Fruit fly (Drosophila melanogaster) whole organism, embryonic: ENCODE measurements around the gene Usp1.

Source experiments
- Abd-B ChIP-seq: fragments of 200-800 bp; sonication (Bioruptor generic); optimal IDR thresholded peaks from 2 replicates; lab custom pipeline; 2018; ENCODE audit warnings: missing biosample characterization, mild to moderate bottlenecking, missing genetic modification characterization, moderate library complexity
- Adf1 ChIP-seq: fragments of 200-800 bp; sonication (Bioruptor generic); IDR thresholded peaks from 2 replicates; pipeline ENCODE4 v1.3.6; 2022; ENCODE audit warnings: missing biosample characterization, missing genetic modification characterization
- Bteb2 ChIP-seq: fragments of 200-800 bp; sonication (Bioruptor generic); optimal IDR thresholded peaks from 2 replicates; lab custom pipeline; 2016; ENCODE audit warnings: missing biosample characterization, missing genetic modification characterization
- C15 ChIP-seq: fragments of 200-800 bp; sonication (Bioruptor generic); IDR thresholded peaks from 3 replicates; pipeline ENCODE4 v1.3.6; 2022; ENCODE audit warnings: missing biosample characterization, missing genetic modification characterization
- CG10321 ChIP-seq: fragments of 200-800 bp; sonication (Bioruptor generic); IDR thresholded peaks from 2 replicates; pipeline ENCODE4 v1.3.6; 2022; ENCODE audit warnings: missing biosample characterization, missing genetic modification characterization
- CG17328 ChIP-seq: fragments of 200-800 bp; sonication (Bioruptor generic); IDR thresholded peaks from 2 replicates; pipeline ENCODE4 v1.3.6; 2022; ENCODE audit warnings: missing biosample characterization, missing genetic modification characterization
- CG17829 ChIP-seq: fragments of 200-800 bp; optimal IDR thresholded peaks from 2 replicates; lab custom pipeline; 2019; ENCODE audit warnings: missing biosample characterization, mild to moderate bottlenecking, missing genetic modification characterization, moderate library complexity
- CG18619 ChIP-seq: fragments of 200-800 bp; sonication (Bioruptor generic); optimal IDR thresholded peaks from 3 replicates; lab custom pipeline; 2017; ENCODE audit warnings: missing biosample characterization, mild to moderate bottlenecking, missing genetic modification characterization
- CG30020 ChIP-seq: fragments of 200-800 bp; optimal IDR thresholded peaks from 2 replicates; lab custom pipeline; 2019; ENCODE audit warnings: missing biosample characterization, mild to moderate bottlenecking, missing genetic modification characterization, moderate library complexity
- CG34422 ChIP-seq: fragments of 200-800 bp; sonication (Bioruptor generic); IDR thresholded peaks from 3 replicates; pipeline ENCODE4 v1.3.6; 2022; ENCODE audit warnings: missing biosample characterization, missing genetic modification characterization
- CG4424 ChIP-seq: fragments of 200-800 bp; sonication (Bioruptor generic); optimal IDR thresholded peaks from 3 replicates; lab custom pipeline; 2016; ENCODE audit warnings: missing biosample characterization, missing genetic modification characterization
- CG8089 ChIP-seq: fragments of 200-800 bp; sonication (Bioruptor generic); optimal IDR thresholded peaks from 3 replicates; lab custom pipeline; 2016; ENCODE audit warnings: missing biosample characterization, missing genetic modification characterization
- CG8765 ChIP-seq: fragments of 200-800 bp; sonication (Bioruptor generic); IDR thresholded peaks from 2 replicates; pipeline ENCODE4 v1.3.6; 2022; ENCODE audit warnings: missing biosample characterization, missing genetic modification characterization
- CG9437 ChIP-seq: fragments of 200-800 bp; sonication (Bioruptor generic); optimal IDR thresholded peaks from 2 replicates; lab custom pipeline; 2018; ENCODE audit warnings: missing biosample characterization, mild to moderate bottlenecking, missing genetic modification characterization
- Dll ChIP-seq: fragments of 200-800 bp; sonication (Bioruptor generic); IDR thresholded peaks from 4 replicates; pipeline ENCODE4 v1.3.6; 2022; ENCODE audit warnings: missing biosample characterization, missing genetic modification characterization; ENCODE audit not compliant: partially characterized antibody
- Eip74EF ChIP-seq, 2 experiments: fragments of 200-800 bp in 1 of 2; fragments of >200 bp in 1 of 2; sonication (Bioruptor generic) in 1 of 2; optimal IDR thresholded peaks; 2 replicates each; lab custom pipeline; 2017 to 2019; ENCODE audit warnings: missing biosample characterization in 2 of 2, missing genetic modification characterization in 2 of 2, mild to moderate bottlenecking in 1 of 2, moderate library complexity in 1 of 2
- Ets65A ChIP-seq: fragments of 200-800 bp; sonication (Bioruptor generic); peaks from one replicate; lab custom pipeline; 2016; ENCODE audit warnings: missing biosample characterization, missing genetic modification characterization
- HmgZ ChIP-seq: fragments of 200-800 bp; sonication (Bioruptor generic); optimal IDR thresholded peaks from 2 replicates; lab custom pipeline; 2018; ENCODE audit warnings: missing biosample characterization, mild to moderate bottlenecking, missing genetic modification characterization
- Kr ChIP-seq: fragments of 200-800 bp; sonication (Bioruptor generic); optimal IDR thresholded peaks from 2 replicates; lab custom pipeline; 2017; ENCODE audit warnings: missing biosample characterization, mild to moderate bottlenecking, missing genetic modification characterization
- MBD-R2 ChIP-seq: fragments of 200-800 bp; sonication (Bioruptor generic); IDR thresholded peaks from 2 replicates; pipeline ENCODE4 v1.3.6; 2022; ENCODE audit warnings: missing biosample characterization, missing genetic modification characterization
- MESR4 ChIP-seq: fragments of 200-800 bp; sonication (Bioruptor generic); optimal IDR thresholded peaks from 2 replicates; lab custom pipeline; 2018; ENCODE audit warnings: missing biosample characterization, mild to moderate bottlenecking, missing genetic modification characterization, moderate library complexity
- MTF-1 ChIP-seq: fragments of 200-800 bp; sonication (Bioruptor generic); optimal IDR thresholded peaks from 2 replicates; lab custom pipeline; 2018; ENCODE audit warnings: missing biosample characterization, mild to moderate bottlenecking, missing genetic modification characterization, borderline replicate concordance
- Med ChIP-seq: fragments of 200-800 bp; sonication (Bioruptor generic); peaks from one replicate; lab custom pipeline; 2016; ENCODE audit warnings: missing biosample characterization, missing genetic modification characterization, mild to moderate bottlenecking, inconsistent platforms, moderate library complexity
- Nf-YA ChIP-seq: fragments of 200-800 bp; sonication (Bioruptor generic); IDR thresholded peaks from 2 replicates; pipeline ENCODE4 v1.3.6; 2022; ENCODE audit warnings: missing biosample characterization, missing genetic modification characterization
- Pdp1 ChIP-seq, 2 experiments: fragments of 200-800 bp; sonication (Bioruptor generic); optimal IDR thresholded peaks; 3 replicates each; lab custom pipeline; 2016; ENCODE audit warnings: missing biosample characterization in 2 of 2, missing genetic modification characterization in 2 of 2, mild to moderate bottlenecking in 1 of 2, moderate library complexity in 1 of 2
- Ptx1 ChIP-seq: fragments of 200-800 bp; sonication (Bioruptor generic); IDR thresholded peaks from 2 replicates; pipeline ENCODE4 v1.3.6; 2022; ENCODE audit warnings: missing biosample characterization, missing genetic modification characterization
- Rfx ChIP-seq: fragments of 200-800 bp; sonication (Bioruptor generic); IDR thresholded peaks from 2 replicates; pipeline ENCODE4 v1.3.6; 2022; ENCODE audit warnings: missing biosample characterization, missing genetic modification characterization
- Taf1 ChIP-seq: fragments of 200-800 bp; sonication (Bioruptor generic); IDR thresholded peaks from 2 replicates; pipeline ENCODE4 v1.3.6; 2022; ENCODE audit warnings: missing biosample characterization, missing genetic modification characterization
- Tbp ChIP-seq: fragments of >200 bp; optimal IDR thresholded peaks from 2 replicates; lab custom pipeline; 2018; ENCODE audit warnings: missing biosample characterization, missing genetic modification characterization
- ap ChIP-seq: fragments of 200-800 bp; sonication (Bioruptor generic); IDR thresholded peaks from 2 replicates; pipeline ENCODE4 v1.3.6; 2022; ENCODE audit warnings: missing biosample characterization, missing genetic modification characterization
- ash1 ChIP-seq: fragments of 200-800 bp; sonication (Bioruptor generic); optimal IDR thresholded peaks from 2 replicates; lab custom pipeline; 2018; ENCODE audit warnings: missing biosample characterization, mild to moderate bottlenecking, missing genetic modification characterization
- bigmax ChIP-seq: fragments of 200-800 bp; sonication (Bioruptor generic); optimal IDR thresholded peaks from 2 replicates; lab custom pipeline; 2018; ENCODE audit warnings: missing biosample characterization, mild to moderate bottlenecking, missing genetic modification characterization
- cad ChIP-seq: fragments of >200 bp; optimal IDR thresholded peaks from 2 replicates; lab custom pipeline; 2017; ENCODE audit warnings: missing biosample characterization, missing genetic modification characterization
- cato ChIP-seq: fragments of 200-800 bp; sonication (Bioruptor generic); optimal IDR thresholded peaks from 2 replicates; lab custom pipeline; 2016; ENCODE audit warnings: missing biosample characterization, missing genetic modification characterization, borderline replicate concordance
- corto ChIP-seq: fragments of 200-800 bp; sonication (Bioruptor generic); optimal IDR thresholded peaks from 2 replicates; lab custom pipeline; 2016; ENCODE audit warnings: missing biosample characterization, mild to moderate bottlenecking, missing genetic modification characterization, moderate library complexity
- crol ChIP-seq: fragments of 200-800 bp; sonication (Bioruptor generic); IDR thresholded peaks from 2 replicates; pipeline ENCODE4 v1.3.6; 2022; ENCODE audit warnings: missing biosample characterization, missing genetic modification characterization
- fd3F ChIP-seq: fragments of 200-800 bp; sonication (Bioruptor generic); optimal IDR thresholded peaks from 2 replicates; lab custom pipeline; 2018; ENCODE audit warnings: missing biosample characterization, mild to moderate bottlenecking, missing genetic modification characterization, moderate library complexity
- gcm ChIP-seq: fragments of 200-800 bp; sonication (Bioruptor generic); optimal IDR thresholded peaks from 2 replicates; lab custom pipeline; 2019; ENCODE audit warnings: missing biosample characterization, mild to moderate bottlenecking, missing genetic modification characterization, moderate library complexity
- grau ChIP-seq: fragments of 200-800 bp; optimal IDR thresholded peaks from 3 replicates; lab custom pipeline; 2019; ENCODE audit warnings: missing biosample characterization, mild to moderate bottlenecking, missing genetic modification characterization, moderate library complexity
- gt ChIP-seq: fragments of 200-800 bp; sonication (Bioruptor generic); IDR thresholded peaks from 2 replicates; pipeline ENCODE4 v1.3.6; 2022; ENCODE audit warnings: missing biosample characterization, missing genetic modification characterization
- kah ChIP-seq: fragments of 200-800 bp; sonication (Bioruptor generic); optimal IDR thresholded peaks from 2 replicates; lab custom pipeline; 2018; ENCODE audit warnings: missing biosample characterization, mild to moderate bottlenecking, missing genetic modification characterization
- lbe ChIP-seq: fragments of 200-800 bp; sonication (Bioruptor generic); optimal IDR thresholded peaks from 2 replicates; lab custom pipeline; 2016; ENCODE audit warnings: missing biosample characterization, mild to moderate bottlenecking, missing genetic modification characterization
- lmd ChIP-seq: fragments of 200-800 bp; sonication (Bioruptor generic); IDR thresholded peaks from 2 replicates; pipeline ENCODE4 v1.3.6; 2022; ENCODE audit warnings: missing biosample characterization, missing genetic modification characterization
- luna ChIP-seq: fragments of 200-800 bp; sonication (Bioruptor generic); optimal IDR thresholded peaks from 2 replicates; lab custom pipeline; 2016; ENCODE audit warnings: missing biosample characterization, missing genetic modification characterization
- slbo ChIP-seq: fragments of 200-800 bp; sonication (Bioruptor generic); IDR thresholded peaks from 2 replicates; pipeline ENCODE4 v1.3.6; 2022; ENCODE audit warnings: missing biosample characterization, missing genetic modification characterization
- tna ChIP-seq: fragments of 200-800 bp; sonication (Bioruptor generic); IDR thresholded peaks from 2 replicates; pipeline ENCODE4 v1.3.6; 2022; ENCODE audit warnings: missing biosample characterization, missing genetic modification characterization; ENCODE audit not compliant: partially characterized antibody
- trh ChIP-seq: fragments of 200-800 bp; sonication (Bioruptor generic); optimal IDR thresholded peaks from 2 replicates; lab custom pipeline; 2016; ENCODE audit warnings: missing biosample characterization, missing genetic modification characterization
- yki ChIP-seq: fragments of >200 bp; optimal IDR thresholded peaks from 3 replicates; lab custom pipeline; 2018
- zfh1 ChIP-seq: fragments of 200-800 bp; sonication (Bioruptor generic); IDR thresholded peaks from 3 replicates; pipeline ENCODE4 v1.3.6; 2022; ENCODE audit warnings: missing biosample characterization, missing genetic modification characterization

Gene Usp1

DNA sequence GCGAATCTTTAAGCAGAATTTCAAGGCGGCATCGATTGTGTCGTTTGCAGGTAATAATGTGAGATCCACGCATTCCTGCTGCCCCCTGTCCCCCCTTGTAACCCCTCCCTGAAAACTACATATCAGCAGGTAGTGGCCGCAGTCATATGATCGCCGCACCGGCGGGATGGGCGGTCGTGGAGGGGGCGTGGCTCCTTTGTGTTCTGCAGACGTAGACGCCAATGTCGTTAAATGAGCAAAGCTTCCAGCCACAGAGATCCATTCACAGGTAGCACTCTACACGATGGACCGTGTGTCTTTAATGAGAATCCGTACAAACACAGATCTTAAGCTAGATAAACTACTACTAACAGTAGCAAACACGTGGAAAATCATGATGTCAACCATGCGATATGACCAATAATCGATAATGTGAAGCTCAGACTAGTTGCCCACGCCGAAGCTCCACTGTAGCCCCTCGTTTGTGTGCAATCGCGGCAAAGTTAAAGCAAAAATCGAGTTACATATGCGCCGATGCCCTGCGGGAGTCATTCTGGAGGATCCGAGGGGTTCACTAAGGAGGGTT lies 27.1 kb downstream of the Usp1 start, which contains the start of gene CG45544 (continued):
- TF ChIP-seq C15 (no peak), HmgZ (tag; lab: Kevin White, UChicago) (no peak), MBD-R2 (GFP tag; lab: Robert Waterston, UW) (no peak), slbo (GFP tag; lab: Robert Waterston, UW) (peak; percentile 24; the same call in 1 of the 2 replicates), Rfx (GFP tag; lab: Robert Waterston, UW) (peak; percentile 45), grau (peak; percentile 66), Dll (no peak), Abd-B (GFP tag; lab: Kevin White, UChicago) (no peak), kah (GFP tag; lab: Kevin White, UChicago) (no peak), cato (GFP tag; lab: Kevin White, UChicago) (no peak), zfh1 (GFP tag; lab: Robert Waterston, UW) (peak; percentile 29; the same call in 1 of the 3 replicates), CG8765 (GFP tag; lab: Robert Waterston, UW) (0 out of 2 replicates have a peak, but pooled peaks have one; percentile 19), ap (GFP tag; lab: Robert Waterston, UW) (no peak), trh (no peak), lbe (peak; percentile 88), Ptx1 (GFP tag; lab: Robert Waterston, UW) (peak; percentile 26; the same call in 1 of the 2 replicates), Nf-YA (GFP tag; lab: Robert Waterston, UW) (no peak), tna (GFP tag; lab: Robert Waterston, UW) (no peak), CG4424 (no peak), Med (GFP tag; lab: Kevin White, UChicago) (peak; percentile 30), Pdp1 (GFP tag; optimal IDR thresholded peaks at IDR 0.05; lab: Kevin White, UChicago) (peak in 1 of 2 experiments; percentile 22), corto (peak; percentile 96), Taf1 (no peak), CG34422 (peak; percentile 16; the same call in 1 of the 3 replicates), CG9437 (no peak), lmd (GFP tag; lab: Robert Waterston, UW) (no peak), Bteb2 (no peak), yki (no peak), Adf1 (GFP tag; lab: Robert Waterston, UW) (no peak), Ets65A (GFP tag; lab: Kevin White, UChicago) (no peak), CG17328 (no peak), MESR4 (GFP tag; lab: Kevin White, UChicago) (no peak), CG10321 (GFP tag; lab: Robert Waterston, UW) (no peak), MTF-1 (GFP tag; lab: Kevin White, UChicago) (no peak), bigmax (no peak), CG18619 (no peak), CG17829 (no peak), luna (GFP tag; lab: Kevin White, UChicago) (no peak), crol (peak; percentile 69), Kr (GFP tag; lab: Kevin White, UChicago) (no peak), cad (no peak), CG30020 (no peak), fd3F (GFP tag; lab: Kevin White, UChicago) (no peak), Eip74EF (GFP tag; optimal IDR thresholded peaks at IDR 0.05; lab: Kevin White, UChicago) (no peak), gt (GFP tag; lab: Robert Waterston, UW) (no peak), ash1 (no peak), gcm (GFP tag; lab: Kevin White, UChicago) (no peak), Tbp (GFP tag; lab: Kevin White, UChicago) (no peak), CG8089 (GFP tag; lab: Kevin White, UChicago) (no peak)
- TF ChIP-seq, all 482 proteins: peak for 30
